Worm (Caenorhabditis elegans): Measurements from ENCODE around the gene fipr-16.

- TF ChIP-seq nhr-77 (tag; optimal IDR thresholded peaks at IDR 0.05) (no peak), zag-1 (tag; optimal IDR thresholded peaks at IDR 0.05) (no peak), unc-62 (GFP tag; optimal IDR thresholded peaks at IDR 0.05) (no peak), lin-13 (GFP tag; optimal IDR thresholded peaks at IDR 0.05) (no peak), lsy-2 (tag; optimal IDR thresholded peaks at IDR 0.05) (no peak)
Observed at ce11 chrIII:8622435-8622834, 31.7 kb upstream of the fipr-16 start, which contains the start of gene ceh-16.
